ENCODE assay signal across 2 fruit fly cellular contexts in genomic region chr3R:30772779-30773546, dm6.
TF ChIP-seq lines count a peak whose summit lies in the region.

No protein-coding gene starts in this region.

TF ChIP-seq in whole organism, embryonic, 481 proteins besides CTCF, POLR2A, EP300 and RAD21 (continued from another document):
- TF ChIP-seq CG32767 (GFP tag; IDR thresholded peaks at IDR 0.05; lab: Robert Waterston, UW) (0 out of 2 replicates have a peak, but pooled peaks have one; percentile 17), fd96Cb (tag; optimal IDR thresholded peaks at IDR 0.05; lab: Kevin White, UChicago) (peak; percentile 0), Nf-YC (tag; optimal IDR thresholded peaks at IDR 0.05; lab: Kevin White, UChicago) (peak; percentile 46), CG10321 (GFP tag; IDR thresholded peaks at IDR 0.05; lab: Robert Waterston, UW) (peak; percentile 60), Nf-YB (GFP tag; optimal IDR thresholded peaks at IDR 0.05; lab: Kevin White, UChicago) (peak; percentile 76), CG11398 (GFP tag; optimal IDR thresholded peaks at IDR 0.05; lab: Kevin White, UChicago) (no peak), sd (tag; optimal IDR thresholded peaks at IDR 0.05; lab: Kevin White, UChicago) (no peak), row (GFP tag; IDR thresholded peaks at IDR 0.05; lab: Robert Waterston, UW) (0 out of 3 replicates have a peak, but pooled peaks have one; percentile 24), exex (tag; optimal IDR thresholded peaks at IDR 0.05; lab: Kevin White, UChicago) (no peak), pros (GFP tag; optimal IDR thresholded peaks at IDR 0.05; lab: Kevin White, UChicago) (peak; percentile 88), gem (tag; optimal IDR thresholded peaks at IDR 0.05; lab: Kevin White, UChicago) (peak; percentile 18), dysf (GFP tag; IDR thresholded peaks at IDR 0.05; lab: Robert Waterston, UW) (no peak), Oli (tag; optimal IDR thresholded peaks at IDR 0.05; lab: Kevin White, UChicago) (no peak), sens (GFP tag; lab: Kevin White, UChicago) (peak; percentile 63)

TF ChIP-seq in whole organism, prepupa, 60 proteins besides CTCF, POLR2A, EP300 and RAD21 (continued from another document):
- TF ChIP-seq CG8319 (GFP tag; optimal IDR thresholded peaks at IDR 0.05; lab: Kevin White, UChicago) (peak; percentile 31), ss (GFP tag; optimal IDR thresholded peaks at IDR 0.05; lab: Kevin White, UChicago) (peak; percentile 8 to 34), CG4318 (GFP tag; optimal IDR thresholded peaks at IDR 0.05; lab: Kevin White, UChicago) (no peak), achi (GFP tag; optimal IDR thresholded peaks at IDR 0.05; lab: Kevin White, UChicago) (peak; percentile 43), spab (GFP tag; optimal IDR thresholded peaks at IDR 0.05; lab: Kevin White, UChicago) (peak; percentile 32), CG10669 (GFP tag; optimal IDR thresholded peaks at IDR 0.05; lab: Kevin White, UChicago) (peak; percentile 51), svp (GFP tag; lab: Kevin White, UChicago) (peak; percentile 95), pdm3 (GFP tag; optimal IDR thresholded peaks at IDR 0.05; lab: Kevin White, UChicago) (peak; percentile 7), CG7368 (GFP tag; optimal IDR thresholded peaks at IDR 0.05; lab: Kevin White, UChicago) (peak; percentile 24), Lpt (GFP tag; optimal IDR thresholded peaks at IDR 0.05; lab: Kevin White, UChicago) (no peak), CG8119 (GFP tag; IDR thresholded peaks at IDR 0.05; lab: Robert Waterston, UW) (0 out of 3 replicates have a peak, but pooled peaks have one; percentile 23), CG1621 (tag; optimal IDR thresholded peaks at IDR 0.05; lab: Kevin White, UChicago) (no peak), Smox (GFP tag; optimal IDR thresholded peaks at IDR 0.05; lab: Kevin White, UChicago) (no peak), CG32006 (GFP tag; optimal IDR thresholded peaks at IDR 0.05; lab: Kevin White, UChicago) (no peak), OdsH (GFP tag; optimal IDR thresholded peaks at IDR 0.05; lab: Kevin White, UChicago) (no peak), CG15336 (GFP tag; IDR thresholded peaks at IDR 0.05; lab: Robert Waterston, UW) (no peak)
